Worm (Caenorhabditis elegans): ENCODE results near the gene srh-236.

DNA sequence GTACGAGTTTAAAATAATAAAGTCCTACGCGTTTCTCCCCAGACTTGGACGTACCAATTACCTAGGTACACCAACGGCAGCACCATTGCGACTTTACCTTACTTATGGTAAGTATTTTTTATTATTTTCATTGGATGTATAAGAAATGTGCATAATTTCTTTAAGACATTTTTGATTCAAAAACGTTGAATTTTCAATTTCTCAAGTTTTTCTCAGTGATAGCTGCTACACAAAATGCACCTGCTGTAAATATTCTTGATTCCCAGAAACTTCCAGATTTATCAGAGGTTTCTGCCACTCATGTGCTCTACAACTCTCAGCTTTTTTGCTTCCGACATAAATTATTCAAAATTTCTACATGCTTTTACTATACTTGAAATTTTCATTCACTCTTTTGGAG, 29.8 kb downstream of the srh-236 start, which contains the start of gene srh-159:
- TF ChIP-seq flt-1 (GFP tag; IDR thresholded peaks at IDR 0.05), result no peak
- TF ChIP-seq ref-1 (GFP tag; conservative IDR thresholded peaks at IDR 0.05), result no peak
- TF ChIP-seq med-1 (GFP tag; optimal IDR thresholded peaks at IDR 0.05; ENCODE audit: insufficient read depth), result no peak
- no peak for TF ChIP-seq ztf-29 (GFP tag; IDR thresholded peaks at IDR 0.05)
